Worm (Caenorhabditis elegans): ENCODE results near the gene Y49A3A.3.

Gene Y49A3A.3

DNA sequence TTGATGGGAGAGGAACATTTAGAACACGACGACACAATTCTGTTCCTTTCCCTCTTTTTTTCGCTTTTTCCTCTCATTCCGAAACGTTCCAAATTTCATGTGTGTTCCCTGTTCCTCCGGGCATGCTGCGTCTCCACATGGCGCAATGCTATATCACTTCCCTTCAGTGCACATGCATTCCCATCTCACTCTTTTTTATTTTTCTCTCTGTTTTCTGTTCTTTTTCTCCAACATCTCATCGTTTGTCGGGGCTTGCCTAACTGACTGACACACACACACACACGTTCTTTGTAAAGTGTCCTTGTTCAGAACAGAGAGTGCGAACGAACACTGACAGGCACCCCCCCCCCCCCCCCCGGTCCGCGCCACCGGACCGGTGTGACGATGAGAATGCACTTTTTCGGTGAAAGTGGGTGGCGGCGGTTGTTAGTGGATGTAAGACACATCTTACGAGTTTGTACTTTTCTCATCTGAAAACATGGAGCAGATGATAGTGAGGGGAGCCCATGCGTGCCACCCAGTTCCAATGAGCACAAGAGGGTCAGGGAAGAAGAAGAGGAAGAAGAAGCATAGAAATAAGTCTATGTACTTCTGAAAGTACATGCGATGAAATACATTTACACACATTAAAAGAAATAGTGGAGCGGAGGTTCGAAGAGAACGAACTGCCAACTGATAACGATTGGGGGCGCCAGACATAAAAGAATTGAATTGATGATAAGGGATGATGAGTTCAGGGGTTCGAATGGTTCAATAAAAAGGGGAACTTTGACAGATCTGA, 14.3 kb downstream of the Y49A3A.3 start (continued):
- peak; percentile 65 for TF ChIP-seq mes-2 (tag; optimal IDR thresholded peaks at IDR 0.05; ENCODE audit: poor library complexity, severe bottlenecking)
- peak; percentile 6 for TF ChIP-seq dpl-1 (GFP tag; optimal IDR thresholded peaks at IDR 0.05)

ce11 chrV:14369412-14369811, 15.2 kb downstream of the Y49A3A.3 start:
- TF ChIP-seq nhr-25 (tag; optimal IDR thresholded peaks at IDR 0.05; ENCODE audit: borderline replicate concordance, insufficient read depth) (no peak), php-3 (GFP tag; IDR thresholded peaks at IDR 0.05) (no peak), dmd-8 (GFP tag; IDR thresholded peaks at IDR 0.05) (no peak), unc-62 (GFP tag; optimal IDR thresholded peaks at IDR 0.05 in 1 of 2) (peak in 1 of 2 experiments; percentile 98), unc-62 (tag; optimal IDR thresholded peaks at IDR 0.05) (no peak), R02D3.7 (tag; optimal IDR thresholded peaks at IDR 0.05) (no peak), nhr-77 (tag; optimal IDR thresholded peaks at IDR 0.05) (no peak), lsy-2 (tag; optimal IDR thresholded peaks at IDR 0.05) (peak in 1 of 2 experiments; percentile 32), nhr-111 (GFP tag; optimal IDR thresholded peaks at IDR 0.05) (no peak), aha-1 (tag) (no peak), daf-19 (GFP tag; conservative IDR thresholded peaks at IDR 0.05) (no peak), fkh-10 (GFP tag; optimal IDR thresholded peaks at IDR 0.05) (no peak), F10B5.3 (tag; optimal IDR thresholded peaks at IDR 0.05) (no peak), nhr-10 (tag; optimal IDR thresholded peaks at IDR 0.05) (no peak), F37D6.2 (tag; optimal IDR thresholded peaks at IDR 0.05) (no peak), tra-1 (GFP tag; IDR thresholded peaks at IDR 0.05) (peak; percentile 43; the same call in 1 of the 2 replicates), ceh-44 (GFP tag; IDR thresholded peaks at IDR 0.05) (no peak), rbr-2 (tag; optimal IDR thresholded peaks at IDR 0.05) (peak; percentile 22), zip-11 (GFP tag; IDR thresholded peaks at IDR 0.05) (no peak), dmd-9 (GFP tag; IDR thresholded peaks at IDR 0.05) (no peak), hmg-1.1 (GFP tag; IDR thresholded peaks at IDR 0.05) (no peak), pha-4 (GFP tag; IDR thresholded peaks at IDR 0.05) (no peak), pha-4 (tag; optimal IDR thresholded peaks at IDR 0.05) (no peak), hlh-11 (tag; optimal IDR thresholded peaks at IDR 0.05) (no peak), unc-39 (tag; optimal IDR thresholded peaks at IDR 0.05) (no peak), vab-7 (GFP tag; IDR thresholded peaks at IDR 0.05) (0 out of 2 replicates have a peak, but pooled peaks have one; percentile 25), ceh-62 (tag; optimal IDR thresholded peaks at IDR 0.05) (no peak), ceh-20 (GFP tag; IDR thresholded peaks at IDR 0.05) (peak; percentile 78)

DNA sequence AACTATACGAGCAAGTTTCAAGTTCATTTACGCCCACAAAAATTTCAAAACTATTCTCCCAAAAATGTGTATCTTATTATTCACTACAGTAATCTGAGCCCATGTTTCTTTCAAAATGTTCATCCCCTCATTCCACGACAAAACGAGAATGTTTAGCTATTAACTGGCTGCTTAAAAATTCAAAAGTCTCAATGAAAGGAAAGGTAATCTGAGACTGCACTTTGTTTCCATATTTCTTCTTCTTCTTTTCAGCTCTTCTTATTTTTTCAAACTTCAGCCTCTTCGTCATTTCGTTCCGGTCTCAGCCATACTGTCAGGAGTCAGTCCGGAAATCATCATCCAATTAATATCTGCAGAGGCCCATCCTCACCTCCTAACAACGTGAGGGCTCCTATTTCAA, 18.6 kb downstream of the Y49A3A.3 start, which contains the start of gene unc-39:
unc-39 (plus strand) TSS at position 301 of the 400 bp plus-strand sequence.
- TF ChIP-seq mxl-2 (GFP tag; conservative IDR thresholded peaks at IDR 0.05) (no peak), Y48G9A.11 (GFP tag; IDR thresholded peaks at IDR 0.05) (no peak), fos-1 (tag; optimal IDR thresholded peaks at IDR 0.05) (no peak), F37D6.2 (tag; optimal IDR thresholded peaks at IDR 0.05) (no peak), ceh-32 (tag; optimal IDR thresholded peaks at IDR 0.05; ENCODE audit: poor library complexity) (no peak), nhr-237 (tag; optimal IDR thresholded peaks at IDR 0.05) (no peak), lin-29 (GFP tag; IDR thresholded peaks at IDR 0.05) (no peak), jun-1 (tag; optimal IDR thresholded peaks at IDR 0.05) (no peak), lin-38 (GFP tag; IDR thresholded peaks at IDR 0.05) (no peak), Y105C5A.15 (GFP tag; IDR thresholded peaks at IDR 0.05) (no peak), lin-39 (tag; optimal IDR thresholded peaks at IDR 0.05) (no peak), zag-1 (tag; optimal IDR thresholded peaks at IDR 0.05) (no peak), hlh-30 (tag; optimal IDR thresholded peaks at IDR 0.05; ENCODE audit: insufficient read depth) (no peak), ceh-82 (tag; optimal IDR thresholded peaks at IDR 0.05) (no peak), F26F4.8 (GFP tag; conservative IDR thresholded peaks at IDR 0.05) (no peak), ztf-7 (tag; optimal IDR thresholded peaks at IDR 0.05) (no peak), T26A8.4 (GFP tag; IDR thresholded peaks at IDR 0.05) (no peak), mes-2 (tag; optimal IDR thresholded peaks at IDR 0.05; ENCODE audit: poor library complexity, severe bottlenecking) (no peak)

Measured in whole organism, L4 larva.